Fruit fly (Drosophila melanogaster) whole organism, embryonic: ENCODE measurements around the gene Polr2D.
A peak's percentile ranks its signal among the peaks of the same experiment; 100 is the strongest.

Experiments
- Atf6 ChIP-seq: fragments of 200-800 bp; sonication (Bioruptor generic); IDR thresholded peaks from 2 replicates; pipeline ENCODE4 v1.3.6; 2022; ENCODE audit warnings: missing biosample characterization, missing genetic modification characterization
- B-H2 ChIP-seq: fragments of 200-800 bp; sonication (Bioruptor generic); optimal IDR thresholded peaks from 2 replicates; lab custom pipeline; 2018; ENCODE audit warnings: missing biosample characterization, mild to moderate bottlenecking, missing genetic modification characterization
- CG10431 ChIP-seq: fragments of 200-800 bp; sonication (Bioruptor generic); optimal IDR thresholded peaks from 3 replicates; lab custom pipeline; 2018; ENCODE audit warnings: missing biosample characterization, mild to moderate bottlenecking, missing genetic modification characterization
- CG10543 ChIP-seq: fragments of 200-800 bp; sonication (Bioruptor generic); optimal IDR thresholded peaks from 3 replicates; lab custom pipeline; 2017; ENCODE audit warnings: missing biosample characterization, mild to moderate bottlenecking, missing genetic modification characterization, moderate library complexity
- CG11695 ChIP-seq: fragments of 200-800 bp; sonication (Bioruptor generic); IDR thresholded peaks from 3 replicates; pipeline ENCODE4 v1.3.6; 2022; ENCODE audit warnings: missing biosample characterization, missing genetic modification characterization
- CG12071 ChIP-seq: fragments of 200-800 bp; sonication (Bioruptor generic); optimal IDR thresholded peaks from 3 replicates; lab custom pipeline; 2018; ENCODE audit warnings: missing biosample characterization, mild to moderate bottlenecking, missing genetic modification characterization
- CG12659 ChIP-seq: fragments of 200-800 bp; sonication (Bioruptor generic); optimal IDR thresholded peaks from 3 replicates; lab custom pipeline; 2017; ENCODE audit warnings: mild to moderate bottlenecking, missing biosample characterization, missing genetic modification reagents, missing genetic modification characterization
- CG12769 ChIP-seq: fragments of 200-800 bp; sonication (Bioruptor generic); optimal IDR thresholded peaks from 2 replicates; lab custom pipeline; 2019; ENCODE audit warnings: missing biosample characterization, mild to moderate bottlenecking, missing genetic modification characterization, moderate library complexity
- CG13296 ChIP-seq: fragments of 200-800 bp; sonication (Bioruptor generic); optimal IDR thresholded peaks from 3 replicates; lab custom pipeline; 2018; ENCODE audit warnings: missing biosample characterization, mild to moderate bottlenecking, missing genetic modification characterization
- CG17385 ChIP-seq: fragments of 200-800 bp; sonication (Bioruptor generic); optimal IDR thresholded peaks from 3 replicates; lab custom pipeline; 2018; ENCODE audit warnings: missing biosample characterization, mild to moderate bottlenecking, missing genetic modification characterization
- CG18599 ChIP-seq: fragments of 200-800 bp; sonication (Bioruptor generic); optimal IDR thresholded peaks from 3 replicates; lab custom pipeline; 2017; ENCODE audit warnings: missing biosample characterization, missing genetic modification characterization, mild to moderate bottlenecking, moderate library complexity, missing genetic modification reagents
- CG18619 ChIP-seq: fragments of 200-800 bp; sonication (Bioruptor generic); optimal IDR thresholded peaks from 3 replicates; lab custom pipeline; 2017; ENCODE audit warnings: missing biosample characterization, mild to moderate bottlenecking, missing genetic modification characterization
- CG2120 ChIP-seq: fragments of 200-800 bp; sonication (Bioruptor generic); optimal IDR thresholded peaks from 3 replicates; lab custom pipeline; 2016; ENCODE audit warnings: missing biosample characterization, missing genetic modification characterization
- CG2678 ChIP-seq: fragments of 200-800 bp; sonication (Bioruptor generic); optimal IDR thresholded peaks from 3 replicates; lab custom pipeline; 2019; ENCODE audit warnings: missing biosample characterization, mild to moderate bottlenecking, missing genetic modification characterization, moderate library complexity
- CG31224 ChIP-seq: fragments of 200-800 bp; sonication (Bioruptor generic); IDR thresholded peaks from 2 replicates; pipeline ENCODE4 v1.3.6; 2022; ENCODE audit warnings: missing biosample characterization, missing genetic modification characterization
- CG3281 ChIP-seq: fragments of 200-800 bp; sonication (Bioruptor generic); optimal IDR thresholded peaks from 3 replicates; lab custom pipeline; 2017; ENCODE audit warnings: missing biosample characterization, mild to moderate bottlenecking, missing genetic modification characterization
- CG4617 ChIP-seq: fragments of 200-800 bp; sonication (Bioruptor generic); optimal IDR thresholded peaks from 3 replicates; lab custom pipeline; 2016; ENCODE audit warnings: missing biosample characterization, missing genetic modification characterization, borderline replicate concordance
- CG6765 ChIP-seq: fragments of 200-800 bp; sonication (Bioruptor generic); optimal IDR thresholded peaks from 3 replicates; lab custom pipeline; 2017; ENCODE audit warnings: missing biosample characterization, mild to moderate bottlenecking, missing genetic modification characterization
- CG7839 ChIP-seq: fragments of 200-800 bp; sonication (Bioruptor generic); optimal IDR thresholded peaks from 3 replicates; lab custom pipeline; 2018; ENCODE audit warnings: missing biosample characterization, mild to moderate bottlenecking, missing genetic modification characterization, moderate library complexity
- CG8290 ChIP-seq, 3 experiments: fragments of 200-800 bp; sonication (Bioruptor generic); optimal IDR thresholded peaks; 2 replicates each; lab custom pipeline; 2016 to 2019; ENCODE audit warnings: missing biosample characterization in 3 of 3, missing genetic modification characterization in 3 of 3, mild to moderate bottlenecking in 2 of 3, moderate library complexity in 1 of 3
- CG8944 ChIP-seq: fragments of 200-800 bp; sonication (Bioruptor generic); optimal IDR thresholded peaks from 3 replicates; lab custom pipeline; 2016; ENCODE audit warnings: missing biosample characterization, missing genetic modification characterization
- CG9727 ChIP-seq: fragments of 200-800 bp; sonication (Bioruptor generic); optimal IDR thresholded peaks from 3 replicates; lab custom pipeline; 2017; ENCODE audit warnings: missing biosample characterization, mild to moderate bottlenecking, missing genetic modification characterization
- Dll ChIP-seq: fragments of 200-800 bp; sonication (Bioruptor generic); IDR thresholded peaks from 4 replicates; pipeline ENCODE4 v1.3.6; 2022; ENCODE audit warnings: missing biosample characterization, missing genetic modification characterization; ENCODE audit not compliant: partially characterized antibody
- Elba2 ChIP-seq: fragments of 200-800 bp; sonication (Bioruptor generic); optimal IDR thresholded peaks from 3 replicates; lab custom pipeline; 2016; ENCODE audit warnings: missing biosample characterization, missing genetic modification characterization
- Fer1 ChIP-seq: fragments of 200-800 bp; sonication (Bioruptor generic); optimal IDR thresholded peaks from 2 replicates; lab custom pipeline; 2017; ENCODE audit warnings: missing biosample characterization, mild to moderate bottlenecking, missing genetic modification characterization
- Fer2 ChIP-seq: fragments of 200-800 bp; sonication (Bioruptor generic); optimal IDR thresholded peaks from 2 replicates; lab custom pipeline; 2018; ENCODE audit warnings: missing biosample characterization, mild to moderate bottlenecking, missing genetic modification characterization, moderate library complexity
- H15 ChIP-seq: fragments of 200-800 bp; sonication (Bioruptor generic); IDR thresholded peaks from 3 replicates; pipeline ENCODE4 v1.3.6; 2022; ENCODE audit warnings: missing biosample characterization, missing genetic modification characterization
- Hr51 ChIP-seq, 2 experiments: fragments of 200-800 bp; sonication (Bioruptor generic); optimal IDR thresholded peaks; 2 replicates in 1 of 2; 3 replicates in 1 of 2; lab custom pipeline; 2016 to 2018; ENCODE audit warnings: missing biosample characterization in 2 of 2, missing genetic modification characterization in 2 of 2, mild to moderate bottlenecking in 1 of 2, moderate library complexity in 1 of 2
- Kr ChIP-seq: fragments of 200-800 bp; sonication (Bioruptor generic); optimal IDR thresholded peaks from 2 replicates; lab custom pipeline; 2017; ENCODE audit warnings: missing biosample characterization, mild to moderate bottlenecking, missing genetic modification characterization
- MTF-1 ChIP-seq: fragments of 200-800 bp; sonication (Bioruptor generic); optimal IDR thresholded peaks from 2 replicates; lab custom pipeline; 2018; ENCODE audit warnings: missing biosample characterization, mild to moderate bottlenecking, missing genetic modification characterization, borderline replicate concordance
- Med ChIP-seq: fragments of 200-800 bp; sonication (Bioruptor generic); peaks from one replicate; lab custom pipeline; 2016; ENCODE audit warnings: missing biosample characterization, missing genetic modification characterization, mild to moderate bottlenecking, inconsistent platforms, moderate library complexity
- Meics ChIP-seq: fragments of 200-800 bp; sonication (Bioruptor generic); optimal IDR thresholded peaks from 2 replicates; lab custom pipeline; 2017; ENCODE audit warnings: missing biosample characterization, mild to moderate bottlenecking, missing genetic modification characterization
- Rfx ChIP-seq: fragments of 200-800 bp; sonication (Bioruptor generic); IDR thresholded peaks from 2 replicates; pipeline ENCODE4 v1.3.6; 2022; ENCODE audit warnings: missing biosample characterization, missing genetic modification characterization
- bigmax ChIP-seq: fragments of 200-800 bp; sonication (Bioruptor generic); optimal IDR thresholded peaks from 2 replicates; lab custom pipeline; 2018; ENCODE audit warnings: missing biosample characterization, mild to moderate bottlenecking, missing genetic modification characterization
- caup ChIP-seq: fragments of 200-800 bp; sonication (Bioruptor generic); optimal IDR thresholded peaks from 3 replicates; lab custom pipeline; 2017; ENCODE audit warnings: missing biosample characterization, mild to moderate bottlenecking, missing genetic modification characterization, moderate library complexity; ENCODE audit not compliant: severe bottlenecking
- chinmo ChIP-seq: fragments of 200-800 bp; sonication (Bioruptor generic); IDR thresholded peaks from 4 replicates; pipeline ENCODE4 v1.3.6; 2022; ENCODE audit warnings: missing biosample characterization, missing genetic modification characterization; ENCODE audit not compliant: partially characterized antibody
- cwo ChIP-seq: fragments of 200-800 bp; sonication (Bioruptor generic); optimal IDR thresholded peaks from 3 replicates; lab custom pipeline; 2017; ENCODE audit warnings: missing biosample characterization, missing genetic modification characterization, mild to moderate bottlenecking, moderate library complexity, missing genetic modification reagents
- danr ChIP-seq: fragments of 200-800 bp; sonication (Bioruptor generic); IDR thresholded peaks from 2 replicates; pipeline ENCODE4 v1.3.6; 2022; ENCODE audit warnings: missing biosample characterization, missing genetic modification characterization
- en ChIP-seq: fragments of 200-800 bp; sonication (Bioruptor generic); optimal IDR thresholded peaks from 2 replicates; lab custom pipeline; 2016; ENCODE audit warnings: missing biosample characterization, missing genetic modification characterization
- eve ChIP-seq, 2 experiments: fragments of >200 bp; optimal IDR thresholded peaks; 2 replicates each; lab custom pipeline; 2017; ENCODE audit warnings: missing biosample characterization in 2 of 2, missing genetic modification characterization in 2 of 2
- fd102C ChIP-seq: fragments of 200-800 bp; sonication (Bioruptor generic); optimal IDR thresholded peaks from 2 replicates; lab custom pipeline; 2018; ENCODE audit warnings: missing biosample characterization, mild to moderate bottlenecking, missing genetic modification characterization, moderate library complexity
- fd3F ChIP-seq: fragments of 200-800 bp; sonication (Bioruptor generic); optimal IDR thresholded peaks from 2 replicates; lab custom pipeline; 2018; ENCODE audit warnings: missing biosample characterization, mild to moderate bottlenecking, missing genetic modification characterization, moderate library complexity
- lilli ChIP-seq: fragments of 200-800 bp; sonication (Bioruptor generic); optimal IDR thresholded peaks from 3 replicates; lab custom pipeline; 2016; ENCODE audit warnings: missing biosample characterization, missing genetic modification characterization
- mirr ChIP-seq: fragments of 200-800 bp; sonication (Bioruptor generic); optimal IDR thresholded peaks from 3 replicates; lab custom pipeline; 2018; ENCODE audit warnings: missing biosample characterization, mild to moderate bottlenecking, missing genetic modification characterization
- pan ChIP-seq, 4 experiments: fragments of >200 bp in 3 of 4; fragments of 200-800 bp in 1 of 4; sonication (Bioruptor generic) in 1 of 4; optimal IDR thresholded peaks in 3 of 4; IDR thresholded peaks in 1 of 4; 2 replicates each; pipeline versions ENCODE4 v1.3.6 to Lab custom; 2017 to 2022; ENCODE audit warnings: missing biosample characterization in 2 of 4, missing genetic modification characterization in 2 of 4, mixed read lengths in 1 of 4
- sens ChIP-seq: fragments of 200-800 bp; sonication (Bioruptor generic); peaks from one replicate; lab custom pipeline; 2016; ENCODE audit warnings: missing biosample characterization, missing genetic modification characterization
- sima ChIP-seq: fragments of 200-800 bp; sonication (Bioruptor generic); optimal IDR thresholded peaks from 2 replicates; lab custom pipeline; 2016; ENCODE audit warnings: missing biosample characterization, missing genetic modification characterization
- tx ChIP-seq: fragments of 200-800 bp; sonication (Bioruptor generic); optimal IDR thresholded peaks from 2 replicates; lab custom pipeline; 2016; ENCODE audit warnings: missing biosample characterization, missing genetic modification characterization

Polr2D gene

dm6 chr3R:18296084-18296483 is 40.8 kb upstream of the Polr2D start (continued):
- TF ChIP-seq fd3F: peak; percentile 36
- peak in 1 of 2 experiments; percentile 27 for TF ChIP-seq Hr51 (GFP tag; optimal IDR thresholded peaks at IDR 0.05; lab: Kevin White, UChicago)
- peak; percentile 10 for TF ChIP-seq cwo (GFP tag; lab: Kevin White, UChicago)
- peak; percentile 29 for TF ChIP-seq CG2678 (tag; lab: Kevin White, UChicago)
- TF ChIP-seq eve (GFP tag; optimal IDR thresholded peaks at IDR 0.05; lab: Kevin White, UChicago): peak in 1 of 2 experiments; percentile 45
- TF ChIP-seq MTF-1 (GFP tag; lab: Kevin White, UChicago): no peak
- peak; percentile 10 for TF ChIP-seq CG12071 (GFP tag; lab: Kevin White, UChicago)
- TF ChIP-seq Kr: no peak
- peak; percentile 30; the same call in 1 of the 2 replicates for TF ChIP-seq Rfx (GFP tag; lab: Robert Waterston, UW)
- no peak for TF ChIP-seq CG31224 (GFP tag; lab: Robert Waterston, UW)
- TF ChIP-seq CG12769 (tag; lab: Kevin White, UChicago): peak; percentile 23
- 0 out of 4 replicates have a peak, but pooled peaks have one; percentile 35 for TF ChIP-seq chinmo
- TF ChIP-seq sens: peak; percentile 48
- TF ChIP-seq Meics (GFP tag; lab: Kevin White, UChicago): peak; percentile 33
- peak; percentile 67 for TF ChIP-seq caup (GFP tag; lab: Kevin White, UChicago)
- no peak for TF ChIP-seq CG8944 (GFP tag; lab: Kevin White, UChicago)
- no peak for TF ChIP-seq Fer2 (tag; lab: Kevin White, UChicago)
- TF ChIP-seq CG10431 (GFP tag; lab: Kevin White, UChicago): no peak
- no peak for TF ChIP-seq CG4617 (GFP tag; lab: Kevin White, UChicago)
- TF ChIP-seq tx: no peak
- peak; percentile 53 for TF ChIP-seq CG6765 (GFP tag; lab: Kevin White, UChicago)
- TF ChIP-seq CG2120 (GFP tag; lab: Kevin White, UChicago): peak; percentile 47
- TF ChIP-seq lilli (GFP tag; lab: Kevin White, UChicago): peak; percentile 20
- peak; percentile 53 for TF ChIP-seq bigmax (GFP tag; lab: Kevin White, UChicago)
- peak; percentile 18 for TF ChIP-seq CG17385 (GFP tag; lab: Kevin White, UChicago)
- TF ChIP-seq Elba2: no peak
- peak; percentile 13 for TF ChIP-seq CG12659 (GFP tag; lab: Kevin White, UChicago)
- no peak for TF ChIP-seq en
- TF ChIP-seq CG3281 (GFP tag; lab: Kevin White, UChicago): peak; percentile 50
- no peak for TF ChIP-seq fd102C
- no peak for TF ChIP-seq pan (optimal IDR thresholded peaks at IDR 0.05; lab: Kevin White, UChicago)
- TF ChIP-seq pan (GFP tag; optimal IDR thresholded peaks at IDR 0.05 in 1 of 2, IDR thresholded peaks at IDR 0.05 in 1 of 2): peak in 1 of 2 experiments; percentile 7
- no peak for TF ChIP-seq H15
- 0 out of 3 replicates have a peak, but pooled peaks have one; percentile 33 for TF ChIP-seq CG11695 (GFP tag; lab: Robert Waterston, UW)
- peak; percentile 53 for TF ChIP-seq B-H2 (GFP tag; lab: Kevin White, UChicago)
- TF ChIP-seq CG10543 (GFP tag; lab: Kevin White, UChicago): no peak
- peak; percentile 14 for TF ChIP-seq CG9727
- TF ChIP-seq Atf6 (GFP tag; lab: Robert Waterston, UW): peak; percentile 61
- no peak for TF ChIP-seq Dll (GFP tag; lab: Robert Waterston, UW)
- TF ChIP-seq CG7839 (tag; lab: Kevin White, UChicago): peak; percentile 1
- TF ChIP-seq Med (GFP tag; lab: Kevin White, UChicago): peak; percentile 78
- TF ChIP-seq sima (GFP tag; lab: Kevin White, UChicago): no peak
- no peak for TF ChIP-seq danr (GFP tag; lab: Robert Waterston, UW)
- peak; percentile 51 for TF ChIP-seq Fer1 (GFP tag; lab: Kevin White, UChicago)
- peak; percentile 44 for TF ChIP-seq CG13296 (GFP tag; lab: Kevin White, UChicago)
- TF ChIP-seq CG8290 (GFP tag; optimal IDR thresholded peaks at IDR 0.05; lab: Kevin White, UChicago): no peak
- peak in 1 of 2 experiments; percentile 46 for TF ChIP-seq CG8290 (tag; optimal IDR thresholded peaks at IDR 0.05; lab: Kevin White, UChicago)
- peak; percentile 75 for TF ChIP-seq CG18599 (GFP tag; lab: Kevin White, UChicago)
- peak; percentile 8 for TF ChIP-seq mirr (GFP tag; lab: Kevin White, UChicago)
- TF ChIP-seq CG18619 (GFP tag; lab: Kevin White, UChicago): peak; percentile 8
